Comparison of ENCODE assay signal across 2 worm cellular contexts in the genomic region with DNA sequence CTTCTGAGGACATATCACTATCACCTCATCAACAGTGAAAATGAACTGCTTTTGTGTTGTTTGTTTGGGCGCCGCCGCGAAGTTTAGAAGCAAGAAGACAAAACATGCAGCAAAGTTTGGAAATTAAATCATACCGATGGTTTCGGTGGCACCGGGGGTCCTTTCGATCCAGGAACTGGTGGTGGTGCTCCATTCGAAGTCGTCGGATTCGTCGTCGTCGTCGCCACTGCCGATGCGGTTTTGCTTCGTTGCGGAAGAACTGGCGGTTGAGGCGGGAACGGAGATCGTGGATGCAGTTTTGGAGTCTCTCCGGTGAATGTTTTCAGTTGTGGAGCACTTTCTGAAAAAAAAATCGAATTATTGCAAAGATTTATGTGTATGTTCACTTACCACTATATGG.
TF ChIP-seq lines count a peak whose summit lies in the region.

No protein-coding gene starts in this region.

TF ChIP-seq in whole organism, L4 larva, 104 proteins besides CTCF, POLR2A, EP300 and RAD21:
- TF ChIP-seq vab-7 (GFP tag; IDR thresholded peaks at IDR 0.05; lab: Robert Waterston, UW) (no peak), pqm-1 (tag; optimal IDR thresholded peaks at IDR 0.05; lab: Kevin White, UChicago) (no peak), dmd-8 (GFP tag; IDR thresholded peaks at IDR 0.05; lab: Robert Waterston, UW) (no peak), ceh-32 (tag; optimal IDR thresholded peaks at IDR 0.05; lab: Kevin White, UChicago; ENCODE audit: poor library complexity) (no peak), set-16 (GFP tag; IDR thresholded peaks at IDR 0.05; lab: Robert Waterston, UW) (peak; percentile 57), daf-19 (GFP tag; conservative IDR thresholded peaks at IDR 0.05; lab: Robert Waterston, UW) (no peak)
TF ChIP-seq in whole organism, L4 larva: peak in this region for 1.

TF ChIP-seq in whole organism, young adult, 124 proteins besides CTCF, POLR2A, EP300 and RAD21:
- TF ChIP-seq ama-1 (optimal IDR thresholded peaks at IDR 0.05; lab: Kevin White, UChicago) (no peak), ama-1 (GFP tag; optimal IDR thresholded peaks at IDR 0.05; lab: Kevin White, UChicago) (no peak), zfh-2 (GFP tag; conservative IDR thresholded peaks at IDR 0.05; lab: Robert Waterston, UW) (peak; percentile 51; the same call in 1 of the 2 replicates), B0019.2 (GFP tag; conservative IDR thresholded peaks at IDR 0.05; lab: Robert Waterston, UW) (no peak), nfya-1 (tag; optimal IDR thresholded peaks at IDR 0.05; lab: Kevin White, UChicago; ENCODE audit: borderline replicate concordance, insufficient read depth) (no peak), nhr-120 (GFP tag; IDR thresholded peaks at IDR 0.05; lab: Robert Waterston, UW) (no peak)
